Fruit fly (Drosophila melanogaster): ENCODE data around the gene Prx1.

DNA sequence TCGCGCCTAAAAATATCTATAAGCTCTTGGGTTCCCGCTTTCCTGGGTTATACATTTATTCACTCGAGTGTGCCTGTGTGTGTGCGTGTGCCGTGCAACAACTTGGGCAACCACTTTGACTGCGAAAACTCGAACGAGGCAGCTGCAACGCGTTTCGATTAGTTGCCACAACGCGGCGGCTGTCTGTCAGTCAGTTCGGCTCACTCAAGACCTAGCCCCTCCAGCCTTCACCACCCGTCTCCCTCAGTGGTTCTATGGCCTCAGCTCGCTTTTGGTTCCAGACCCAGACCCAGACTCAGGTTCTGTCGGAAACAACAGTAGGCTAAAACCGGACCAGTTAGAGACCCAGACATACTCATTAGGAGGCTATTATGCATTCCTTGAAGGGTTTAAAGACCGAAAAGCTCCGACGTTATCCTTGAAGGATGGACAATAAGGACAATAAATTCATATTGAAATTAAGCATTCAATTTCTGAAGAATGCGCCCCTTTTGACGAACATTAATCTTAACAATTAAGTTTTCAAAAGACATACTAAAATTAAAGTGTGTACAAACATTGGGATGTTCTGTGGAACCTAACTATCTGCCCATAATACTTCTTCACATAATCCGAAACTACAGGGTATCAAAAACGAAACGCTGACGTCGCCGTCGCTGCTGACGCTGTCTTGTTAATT lies 22.7 kb downstream of the Prx1 start:
- TF ChIP-seq pdm3 (GFP tag; optimal IDR thresholded peaks at IDR 0.05): peak; percentile 81
- peak; percentile 29 for TF ChIP-seq svp (GFP tag)
- TF ChIP-seq CG11762 (GFP tag; optimal IDR thresholded peaks at IDR 0.05; ENCODE audit: insufficient read depth): peak; percentile 44
- no peak for TF ChIP-seq Hr38 (GFP tag; optimal IDR thresholded peaks at IDR 0.05)
- TF ChIP-seq CG10669 (GFP tag; optimal IDR thresholded peaks at IDR 0.05): peak; percentile 67
- no peak for TF ChIP-seq Blimp-1 (GFP tag; optimal IDR thresholded peaks at IDR 0.05)

Data from whole organism, prepupa.